Worm (Caenorhabditis elegans) whole organism, early embryonic: ENCODE measurements around the gene C37H5.5.

Source experiments
- ama-1 ChIP-seq: fragments of 150-350 bp; optimal IDR thresholded peaks from 2 replicates; lab custom pipeline; 2014
- flt-1 ChIP-seq: fragments of 200-800 bp; sonication (Bioruptor generic); IDR thresholded peaks from 2 replicates; pipeline ENCODE4 v1.3.6; 2022; ENCODE audit warnings: missing genetic modification characterization, missing compliant biosample characterization
- hmbx-1 ChIP-seq: sonication (generic microtip); optimal IDR thresholded peaks from 2 replicates; lab custom pipeline; 2016; ENCODE audit warnings: mild to moderate bottlenecking, missing genetic modification characterization, missing compliant biosample characterization
- hmg-4 ChIP-seq: fragments of 200-800 bp; sonication (Bioruptor generic); optimal IDR thresholded peaks from 2 replicates; lab custom pipeline; 2018; ENCODE audit warnings: mild to moderate bottlenecking, missing genetic modification characterization, missing compliant biosample characterization
- hnd-1 ChIP-seq: sonication (generic microtip); optimal IDR thresholded peaks from 2 replicates; lab custom pipeline; 2016; ENCODE audit warnings: missing genetic modification characterization, missing compliant biosample characterization
- sea-1 ChIP-seq: fragments of 200-800 bp; sonication (Bioruptor generic); conservative IDR thresholded peaks from 2 replicates; pipeline ENCODE4 v1.3.6; 2022; ENCODE audit warnings: missing genetic modification characterization, missing compliant biosample characterization

- TF ChIP-seq hnd-1 = no peak
- TF ChIP-seq flt-1 (GFP tag; lab: Robert Waterston, UW) = no peak
- TF ChIP-seq ama-1 (lab: Kevin White, UChicago) = no peak
- TF ChIP-seq sea-1 = no peak
- TF ChIP-seq hmg-4 (GFP tag; lab: Kevin White, UChicago) = no peak
- TF ChIP-seq hmbx-1 = no peak
These were observed 58.2 kb downstream of the C37H5.5 start, which contains the start of gene T19H12.3 for ce11 chrV:4885372-4885771.
